Worm (Caenorhabditis elegans): Measurements from ENCODE around the gene Y102A11A.1.

Gene Y102A11A.1

DNA sequence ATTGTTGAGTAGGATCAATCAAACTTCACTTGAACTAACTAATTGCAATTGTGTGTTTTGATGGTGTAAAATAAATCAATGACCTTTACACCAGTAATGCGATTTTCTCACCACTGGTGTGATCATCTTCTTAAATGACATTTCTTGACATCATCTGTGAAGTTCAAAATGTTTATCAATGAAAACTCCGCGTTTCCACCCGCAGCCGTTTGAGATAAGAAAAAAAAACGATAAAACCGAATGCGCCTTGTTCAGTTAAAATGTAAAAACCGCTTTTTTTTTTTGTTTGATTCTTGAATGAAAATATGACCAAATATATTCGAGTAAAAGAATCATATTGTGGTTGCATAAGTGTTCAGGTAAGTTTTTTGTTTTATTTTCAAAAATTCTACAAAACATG lies at the start of gene Y102A11A.1:
Gene Y102A11A.1, plus strand, starts transcription at position 223 of the 400 bp plus-strand sequence.
- TF ChIP-seq sem-2 (GFP tag; optimal IDR thresholded peaks at IDR 0.05) (no peak), mls-2 (tag; optimal IDR thresholded peaks at IDR 0.05) (no peak), snpc-4 (tag; optimal IDR thresholded peaks at IDR 0.05) (no peak)

DNA sequence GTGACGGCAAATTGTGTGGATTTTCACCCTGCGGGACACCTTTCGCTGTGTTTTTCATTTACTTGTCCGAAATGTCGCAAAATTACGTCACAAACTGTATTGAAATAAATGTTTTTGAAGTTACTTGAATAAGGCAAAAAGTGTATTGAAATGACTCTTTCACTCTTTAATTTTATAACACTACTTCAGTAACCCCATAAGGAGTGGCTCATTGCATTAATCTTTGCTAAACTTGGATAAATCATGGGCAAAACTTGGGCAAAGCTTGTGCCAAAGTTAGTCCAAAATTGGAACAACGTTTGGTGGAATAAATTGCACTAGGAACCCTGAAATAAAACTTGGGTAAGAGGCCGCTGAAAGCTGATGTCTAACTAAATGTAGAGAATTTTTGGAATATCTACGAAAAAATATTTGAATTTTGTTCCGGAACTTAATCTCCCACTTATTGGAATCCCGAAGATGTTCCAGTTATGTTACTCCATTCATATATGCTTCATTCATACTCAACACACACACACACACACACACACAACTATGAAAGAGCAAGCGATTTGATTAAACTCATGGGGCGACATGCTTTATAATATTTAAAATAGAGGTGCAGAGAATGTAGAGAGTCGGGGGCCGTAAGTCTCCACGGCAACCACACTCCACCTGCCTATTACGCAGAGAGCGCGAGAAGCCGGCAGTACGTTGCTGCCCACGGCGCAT lies 39.0 kb upstream of the Y102A11A.1 start, which contains the start of gene Y102A11A.9:
Gene Y102A11A.9, plus strand, starts transcription at position 661 of the 711 bp plus-strand sequence.
- TF ChIP-seq elt-3 (tag; optimal IDR thresholded peaks at IDR 0.05) (no peak), hlh-1 (tag; optimal IDR thresholded peaks at IDR 0.05) (no peak), elt-1 (tag; optimal IDR thresholded peaks at IDR 0.05; ENCODE audit: borderline replicate concordance, insufficient read depth) (no peak), snpc-4 (tag; optimal IDR thresholded peaks at IDR 0.05) (no peak), ceh-83 (GFP tag; optimal IDR thresholded peaks at IDR 0.05) (no peak), bed-3 (GFP tag; optimal IDR thresholded peaks at IDR 0.05) (no peak), zip-8 (tag; optimal IDR thresholded peaks at IDR 0.05) (no peak), nhr-2 (tag; optimal IDR thresholded peaks at IDR 0.05) (no peak), sptf-1 (tag; optimal IDR thresholded peaks at IDR 0.05) (no peak), sem-2 (GFP tag; optimal IDR thresholded peaks at IDR 0.05) (no peak), M03D4.4 (tag; optimal IDR thresholded peaks at IDR 0.05) (no peak), ces-1 (GFP tag; optimal IDR thresholded peaks at IDR 0.05) (no peak), mab-5 (tag; optimal IDR thresholded peaks at IDR 0.05) (no peak), drap-1 (GFP tag; optimal IDR thresholded peaks at IDR 0.05) (no peak), unc-39 (tag; optimal IDR thresholded peaks at IDR 0.05) (no peak), ceh-43 (GFP tag; optimal IDR thresholded peaks at IDR 0.05) (no peak), mep-1 (tag; optimal IDR thresholded peaks at IDR 0.05) (no peak), lin-32 (GFP tag; optimal IDR thresholded peaks at IDR 0.05) (no peak), lsy-2 (tag; optimal IDR thresholded peaks at IDR 0.05) (no peak), lin-13 (tag; optimal IDR thresholded peaks at IDR 0.05) (no peak)

- no peak for TF ChIP-seq ceh-39 (tag; optimal IDR thresholded peaks at IDR 0.05)
- TF ChIP-seq ceh-43 (GFP tag; optimal IDR thresholded peaks at IDR 0.05) = no peak
- TF ChIP-seq zip-8 (tag; optimal IDR thresholded peaks at IDR 0.05) = no peak
- TF ChIP-seq nhr-2 (tag; optimal IDR thresholded peaks at IDR 0.05) = no peak
- no peak for TF ChIP-seq bed-3 (GFP tag; optimal IDR thresholded peaks at IDR 0.05)
- TF ChIP-seq nhr-12 (tag; optimal IDR thresholded peaks at IDR 0.05) = no peak
- no peak for TF ChIP-seq nhr-237 (tag; optimal IDR thresholded peaks at IDR 0.05)
- no peak for TF ChIP-seq pha-4 (tag; optimal IDR thresholded peaks at IDR 0.05)
- no peak for TF ChIP-seq nhr-76 (tag; optimal IDR thresholded peaks at IDR 0.05)
- no peak for TF ChIP-seq lin-32 (GFP tag; optimal IDR thresholded peaks at IDR 0.05)
- TF ChIP-seq ces-1 (GFP tag; optimal IDR thresholded peaks at IDR 0.05) = no peak
These were observed 37.7 kb upstream of the Y102A11A.1 start for ce11 chrX:2013912-2014311.

- TF ChIP-seq lsy-2 (tag; optimal IDR thresholded peaks at IDR 0.05) (no peak), ceh-83 (GFP tag; optimal IDR thresholded peaks at IDR 0.05) (no peak), ceh-43 (GFP tag; optimal IDR thresholded peaks at IDR 0.05) (no peak), lin-32 (GFP tag; optimal IDR thresholded peaks at IDR 0.05) (no peak)
These were observed 37.1 kb upstream of the Y102A11A.1 start for ce11 chrX:2014521-2014920.

DNA sequence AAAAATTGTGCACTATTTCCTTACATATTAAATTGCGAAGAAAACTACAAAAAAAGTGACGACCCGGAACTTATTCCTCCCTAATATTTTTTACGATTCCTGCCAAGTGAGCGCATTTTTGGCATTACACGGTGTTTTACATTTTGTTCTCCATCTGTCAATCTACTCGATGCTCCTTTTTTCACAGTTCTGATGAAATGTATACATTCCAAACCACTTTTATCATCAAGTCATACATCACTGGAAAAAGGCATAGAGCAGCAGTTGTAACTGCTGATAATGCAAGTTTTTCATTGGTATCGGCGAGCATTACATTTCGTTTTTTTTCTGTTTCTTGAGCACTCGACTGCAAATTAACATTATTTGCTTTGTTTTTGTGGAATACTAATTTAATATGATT lies 33.4 kb upstream of the Y102A11A.1 start:
- TF ChIP-seq drap-1 (GFP tag; optimal IDR thresholded peaks at IDR 0.05) (no peak), nhr-76 (tag; optimal IDR thresholded peaks at IDR 0.05) (no peak), snpc-4 (tag; optimal IDR thresholded peaks at IDR 0.05) (no peak)

- no peak for TF ChIP-seq nhr-12 (tag; optimal IDR thresholded peaks at IDR 0.05)
- TF ChIP-seq drap-1 (GFP tag; optimal IDR thresholded peaks at IDR 0.05) = no peak
- no peak for TF ChIP-seq mep-1 (tag; optimal IDR thresholded peaks at IDR 0.05)
- no peak for TF ChIP-seq ceh-43 (GFP tag; optimal IDR thresholded peaks at IDR 0.05)
- no peak for TF ChIP-seq nhr-2 (tag; optimal IDR thresholded peaks at IDR 0.05)
- TF ChIP-seq zip-8 (tag; optimal IDR thresholded peaks at IDR 0.05) = no peak
- no peak for TF ChIP-seq unc-39 (tag; optimal IDR thresholded peaks at IDR 0.05)
- no peak for TF ChIP-seq nhr-28 (tag; optimal IDR thresholded peaks at IDR 0.05)
- no peak for TF ChIP-seq mls-2 (tag; optimal IDR thresholded peaks at IDR 0.05)
- no peak for TF ChIP-seq cnd-1 (tag; optimal IDR thresholded peaks at IDR 0.05)
- TF ChIP-seq ceh-83 (GFP tag; optimal IDR thresholded peaks at IDR 0.05) = no peak
- TF ChIP-seq snpc-4 (tag; optimal IDR thresholded peaks at IDR 0.05) = no peak
- no peak for TF ChIP-seq unc-62 (GFP tag; optimal IDR thresholded peaks at IDR 0.05)
- TF ChIP-seq tbx-8 (GFP tag; optimal IDR thresholded peaks at IDR 0.05) = no peak
- TF ChIP-seq ces-1 (GFP tag; optimal IDR thresholded peaks at IDR 0.05) = no peak
- TF ChIP-seq elt-1 (tag; optimal IDR thresholded peaks at IDR 0.05; ENCODE audit: borderline replicate concordance, insufficient read depth) = no peak
- TF ChIP-seq lin-13 (tag; optimal IDR thresholded peaks at IDR 0.05) = no peak
- no peak for TF ChIP-seq M03D4.4 (tag; optimal IDR thresholded peaks at IDR 0.05)
- TF ChIP-seq nhr-76 (tag; optimal IDR thresholded peaks at IDR 0.05) = no peak
- TF ChIP-seq sem-2 (GFP tag; optimal IDR thresholded peaks at IDR 0.05) = no peak
These were observed 32.8 kb upstream of the Y102A11A.1 start, which contains the start of gene Y102A11A.3 for ce11 chrX:2018848-2019247. Gene Y102A11A.3, plus strand, starts transcription at chrX:2019148.

Measured in whole organism, mixed stage, embryonic.